Worm (Caenorhabditis elegans) whole organism, late embryonic: Measurements from ENCODE around the gene fip-7.

ENCODE experiments used
- C08G9.2 ChIP-seq: sonication (generic microtip); optimal IDR thresholded peaks from 2 replicates; lab custom pipeline; 2016; ENCODE audit warnings: mild to moderate bottlenecking, missing genetic modification characterization, moderate library complexity, missing compliant biosample characterization
- C38D4.7 ChIP-seq: fragments of 200-800 bp; sonication (Bioruptor generic); optimal IDR thresholded peaks from 2 replicates; lab custom pipeline; 2018; ENCODE audit warnings: mild to moderate bottlenecking, missing genetic modification characterization, moderate library complexity, missing compliant biosample characterization
- F13H6.1 ChIP-seq: sonication (generic microtip); optimal IDR thresholded peaks from 2 replicates; lab custom pipeline; 2016; ENCODE audit warnings: missing genetic modification characterization, missing compliant biosample characterization
- K02D7.2 ChIP-seq: sonication (generic microtip); optimal IDR thresholded peaks from 2 replicates; lab custom pipeline; 2017; ENCODE audit warnings: mild to moderate bottlenecking, missing genetic modification characterization, missing compliant biosample characterization
- T23F11.4 ChIP-seq: fragments of 200-800 bp; sonication (Bioruptor generic); optimal IDR thresholded peaks from 2 replicates; lab custom pipeline; 2018; ENCODE audit warnings: mild to moderate bottlenecking, missing genetic modification characterization, missing compliant biosample characterization
- ahr-1 ChIP-seq: sonication (generic microtip); optimal IDR thresholded peaks from 2 replicates; lab custom pipeline; 2016; ENCODE audit warnings: missing genetic modification characterization, missing compliant biosample characterization
- ceh-14 ChIP-seq: sonication (generic microtip); optimal IDR thresholded peaks from 2 replicates; lab custom pipeline; 2016; ENCODE audit warnings: missing genotype, missing genetic modification characterization, missing compliant biosample characterization
- ceh-18 ChIP-seq: sonication (generic microtip); optimal IDR thresholded peaks from 2 replicates; lab custom pipeline; 2016; ENCODE audit warnings: missing genetic modification characterization, missing compliant biosample characterization
- ceh-19 ChIP-seq: fragments of 200-800 bp; sonication (Bioruptor generic); optimal IDR thresholded peaks from 2 replicates; lab custom pipeline; 2018; ENCODE audit warnings: mild to moderate bottlenecking, missing genetic modification characterization, missing compliant biosample characterization
- ceh-2 ChIP-seq: sonication (generic microtip); optimal IDR thresholded peaks from 2 replicates; lab custom pipeline; 2016; ENCODE audit warnings: missing genotype, missing genetic modification characterization, missing compliant biosample characterization
- ceh-24 ChIP-seq: sonication (generic microtip); optimal IDR thresholded peaks from 2 replicates; lab custom pipeline; 2016; ENCODE audit warnings: mild to moderate bottlenecking, missing genetic modification characterization, missing compliant biosample characterization
- ceh-30 ChIP-seq: fragments of 150-350 bp; optimal IDR thresholded peaks from 2 replicates; lab custom pipeline; 2014; ENCODE audit warnings: missing biosample characterization, missing genetic modification characterization
- ceh-48 ChIP-seq: sonication (generic microtip); optimal IDR thresholded peaks from 2 replicates; lab custom pipeline; 2016; ENCODE audit warnings: missing genetic modification characterization, inconsistent platforms, missing compliant biosample characterization
- ceh-6 ChIP-seq: fragments of 200-800 bp; sonication (Bioruptor generic); optimal IDR thresholded peaks from 2 replicates; lab custom pipeline; 2018; ENCODE audit warnings: mild to moderate bottlenecking, missing genetic modification characterization, missing compliant biosample characterization
- dve-1 ChIP-seq: sonication (generic microtip); optimal IDR thresholded peaks from 2 replicates; lab custom pipeline; 2017; ENCODE audit warnings: antibody characterized with exemption, mild to moderate bottlenecking, missing genetic modification characterization, missing compliant biosample characterization
- elt-2 ChIP-seq: sonication (generic microtip); optimal IDR thresholded peaks from 2 replicates; lab custom pipeline; 2016; ENCODE audit warnings: missing genetic modification reagents, missing genetic modification characterization, missing compliant biosample characterization
- elt-4 ChIP-seq: sonication (generic microtip); optimal IDR thresholded peaks from 2 replicates; lab custom pipeline; 2016; ENCODE audit warnings: missing genetic modification characterization, missing compliant biosample characterization
- eyg-1 ChIP-seq: sonication (generic microtip); optimal IDR thresholded peaks from 2 replicates; lab custom pipeline; 2016; ENCODE audit warnings: missing genotype, missing genetic modification characterization, missing compliant biosample characterization
- fkh-10 ChIP-seq: fragments of 150-350 bp; optimal IDR thresholded peaks from 2 replicates; lab custom pipeline; 2014; ENCODE audit warnings: missing biosample characterization, missing genetic modification reagents, missing genetic modification characterization
- fkh-6 ChIP-seq: sonication (generic microtip); optimal IDR thresholded peaks from 2 replicates; lab custom pipeline; 2016; ENCODE audit warnings: missing genetic modification characterization, missing compliant biosample characterization
- gmeb-2 ChIP-seq: sonication (generic microtip); optimal IDR thresholded peaks from 2 replicates; lab custom pipeline; 2016; ENCODE audit warnings: missing genetic modification characterization, inconsistent platforms, missing compliant biosample characterization
- hlh-15 ChIP-seq: sonication (generic microtip); optimal IDR thresholded peaks from 2 replicates; lab custom pipeline; 2016; ENCODE audit warnings: missing genetic modification characterization, missing compliant biosample characterization
- hlh-30 ChIP-seq: sonication (generic microtip); optimal IDR thresholded peaks from 2 replicates; lab custom pipeline; 2017; ENCODE audit warnings: antibody characterized with exemption, missing genetic modification characterization, missing compliant biosample characterization; ENCODE audit not compliant: insufficient read depth
- hlh-6 ChIP-seq: sonication (generic microtip); optimal IDR thresholded peaks from 2 replicates; lab custom pipeline; 2016; ENCODE audit warnings: missing genotype, missing genetic modification characterization, missing compliant biosample characterization
- lin-11 ChIP-seq: fragments of 200-800 bp; sonication (Bioruptor generic); optimal IDR thresholded peaks from 2 replicates; lab custom pipeline; 2018; ENCODE audit warnings: mild to moderate bottlenecking, missing genetic modification characterization, missing compliant biosample characterization
- madf-2 ChIP-seq: sonication (generic microtip); optimal IDR thresholded peaks from 2 replicates; lab custom pipeline; 2017; ENCODE audit warnings: missing genetic modification characterization, missing compliant biosample characterization
- mec-3 ChIP-seq: sonication (generic microtip); optimal IDR thresholded peaks from 2 replicates; lab custom pipeline; 2016; ENCODE audit warnings: borderline replicate concordance, missing genetic modification characterization, missing compliant biosample characterization
- nfya-1 ChIP-seq: sonication (generic microtip); optimal IDR thresholded peaks from 2 replicates; lab custom pipeline; 2017; ENCODE audit warnings: missing genetic modification characterization, mild to moderate bottlenecking, missing compliant biosample characterization, antibody characterized with exemption, moderate library complexity
- npax-4 ChIP-seq: sonication (generic microtip); optimal IDR thresholded peaks from 2 replicates; lab custom pipeline; 2016; ENCODE audit warnings: missing genetic modification characterization, missing compliant biosample characterization
- odd-2 ChIP-seq: sonication (generic microtip); optimal IDR thresholded peaks from 2 replicates; lab custom pipeline; 2017; ENCODE audit warnings: antibody characterized with exemption, mild to moderate bottlenecking, missing genetic modification characterization, missing compliant biosample characterization
- pag-3 ChIP-seq: sonication (generic microtip); optimal IDR thresholded peaks from 2 replicates; lab custom pipeline; 2016; ENCODE audit warnings: missing compliant biosample characterization, missing genetic modification characterization, borderline replicate concordance
- pha-2 ChIP-seq: sonication (generic microtip); optimal IDR thresholded peaks from 2 replicates; lab custom pipeline; 2017; ENCODE audit warnings: mild to moderate bottlenecking, missing genetic modification characterization, missing compliant biosample characterization
- pha-4 ChIP-seq: fragments of 150-350 bp; optimal IDR thresholded peaks from 2 replicates; lab custom pipeline; 2018; ENCODE audit warnings: missing biosample characterization, missing genetic modification reagents, missing genetic modification characterization
- pros-1 ChIP-seq: fragments of 150-350 bp; optimal IDR thresholded peaks from 2 replicates; lab custom pipeline; 2014; ENCODE audit warnings: missing biosample characterization, missing genetic modification reagents, missing genetic modification characterization
- ref-2 ChIP-seq: sonication (generic microtip); optimal IDR thresholded peaks from 2 replicates; lab custom pipeline; 2016; ENCODE audit warnings: missing genetic modification characterization, missing compliant biosample characterization
- rnt-1 ChIP-seq: sonication (generic microtip); optimal IDR thresholded peaks from 2 replicates; lab custom pipeline; 2016; ENCODE audit warnings: missing genetic modification characterization, missing compliant biosample characterization
- sdc-2 ChIP-seq: sonication (generic microtip); optimal IDR thresholded peaks from 2 replicates; lab custom pipeline; 2016; ENCODE audit warnings: missing genotype, missing genetic modification characterization, missing compliant biosample characterization
- sox-2 ChIP-seq: fragments of 200-800 bp; sonication (Bioruptor generic); IDR thresholded peaks from 2 replicates; pipeline ENCODE4 v1.3.6; 2022; ENCODE audit warnings: missing genetic modification reagents, missing genetic modification characterization, missing compliant biosample characterization
- syd-9 ChIP-seq: sonication (generic microtip); optimal IDR thresholded peaks from 2 replicates; lab custom pipeline; 2016; ENCODE audit warnings: mild to moderate bottlenecking, missing genetic modification characterization, moderate library complexity, missing compliant biosample characterization
- tbx-2 ChIP-seq: sonication (generic microtip); optimal IDR thresholded peaks from 2 replicates; lab custom pipeline; 2016; ENCODE audit warnings: missing genetic modification characterization, missing compliant biosample characterization
- tbx-7 ChIP-seq: sonication (generic microtip); optimal IDR thresholded peaks from 2 replicates; lab custom pipeline; 2016; ENCODE audit warnings: missing genotype, missing genetic modification characterization, missing compliant biosample characterization
- unc-42 ChIP-seq: sonication (generic microtip); optimal IDR thresholded peaks from 2 replicates; lab custom pipeline; 2016; ENCODE audit warnings: missing genotype, missing genetic modification characterization, missing compliant biosample characterization
- unc-55 ChIP-seq: sonication (generic microtip); optimal IDR thresholded peaks from 2 replicates; lab custom pipeline; 2017; ENCODE audit warnings: missing biosample characterization, missing genetic modification reagents, missing genetic modification characterization
- unc-86 ChIP-seq: sonication (generic microtip); optimal IDR thresholded peaks from 2 replicates; lab custom pipeline; 2016; ENCODE audit warnings: missing genetic modification characterization, missing compliant biosample characterization
- ztf-16 ChIP-seq: sonication (generic microtip); optimal IDR thresholded peaks from 2 replicates; lab custom pipeline; 2017; ENCODE audit warnings: missing genetic modification characterization, missing compliant biosample characterization

The fip-7 gene

ce11 chrIV:16657488-16657982 lies 31.5 kb downstream of the fip-7 start:
- TF ChIP-seq nfya-1 (peak; percentile 74), sox-2 (GFP tag; lab: Robert Waterston, UW) (no peak), unc-42 (tag; lab: Kevin White, UChicago) (peak; percentile 71)

ce11 chrIV:16658731-16659130 lies 32.7 kb downstream of the fip-7 start:
- TF ChIP-seq ahr-1 (no peak), lin-11 (no peak), mec-3 (tag; lab: Kevin White, UChicago) (no peak), fkh-10 (GFP tag; lab: Kevin White, UChicago) (no peak), odd-2 (no peak), pha-2 (tag; lab: Kevin White, UChicago) (no peak), ceh-30 (no peak), ceh-19 (no peak)

ce11 chrIV:16659475-16659874 lies 33.5 kb downstream of the fip-7 start:
- TF ChIP-seq ceh-2: no peak
- no peak for TF ChIP-seq hlh-15 (tag; lab: Kevin White, UChicago)
- TF ChIP-seq elt-2: no peak
- TF ChIP-seq madf-2 (tag; lab: Kevin White, UChicago): no peak
- no peak for TF ChIP-seq hlh-30 (tag; lab: Kevin White, UChicago)
- TF ChIP-seq pha-4 (tag; lab: Kevin White, UChicago): no peak
- no peak for TF ChIP-seq pag-3 (tag; lab: Kevin White, UChicago)
- TF ChIP-seq mec-3 (tag; lab: Kevin White, UChicago): no peak
- TF ChIP-seq ceh-6 (GFP tag; lab: Kevin White, UChicago): no peak
- no peak for TF ChIP-seq ceh-24 (tag; lab: Kevin White, UChicago)
- no peak for TF ChIP-seq ceh-30
- TF ChIP-seq eyg-1: no peak
- TF ChIP-seq F13H6.1 (tag; lab: Kevin White, UChicago): no peak
- TF ChIP-seq ztf-16 (tag; lab: Kevin White, UChicago): no peak
- no peak for TF ChIP-seq syd-9 (tag; lab: Kevin White, UChicago)
- TF ChIP-seq ahr-1: no peak
- TF ChIP-seq ceh-14 (tag; lab: Kevin White, UChicago): no peak
- no peak for TF ChIP-seq C38D4.7 (GFP tag; lab: Kevin White, UChicago)
- no peak for TF ChIP-seq lin-11

ce11 chrIV:16663591-16663990 lies 37.6 kb downstream of the fip-7 start:
- no peak for TF ChIP-seq hlh-6 (tag; lab: Kevin White, UChicago)
- no peak for TF ChIP-seq ceh-24 (tag; lab: Kevin White, UChicago)
- no peak for TF ChIP-seq elt-4
- peak; percentile 6 for TF ChIP-seq elt-2
- TF ChIP-seq unc-55: no peak
- no peak for TF ChIP-seq pag-3 (tag; lab: Kevin White, UChicago)
- no peak for TF ChIP-seq sdc-2 (tag; lab: Kevin White, UChicago)
- TF ChIP-seq tbx-2 (tag; lab: Kevin White, UChicago): peak; percentile 67
- no peak for TF ChIP-seq K02D7.2
- TF ChIP-seq tbx-7: no peak
- TF ChIP-seq pros-1 (tag; lab: Kevin White, UChicago): no peak
- no peak for TF ChIP-seq hlh-30 (tag; lab: Kevin White, UChicago)
- TF ChIP-seq ceh-48: no peak
- TF ChIP-seq npax-4 (tag; lab: Kevin White, UChicago): no peak
- TF ChIP-seq madf-2 (tag; lab: Kevin White, UChicago): no peak
- TF ChIP-seq eyg-1: no peak
- peak; percentile 64 for TF ChIP-seq ceh-14 (tag; lab: Kevin White, UChicago)
- TF ChIP-seq nfya-1: peak; percentile 60
- TF ChIP-seq syd-9 (tag; lab: Kevin White, UChicago): no peak
- TF ChIP-seq ceh-2: no peak
- no peak for TF ChIP-seq unc-86
- TF ChIP-seq C08G9.2 (tag; lab: Kevin White, UChicago): no peak
- no peak for TF ChIP-seq T23F11.4
- TF ChIP-seq ceh-6 (GFP tag; lab: Kevin White, UChicago): no peak
- no peak for TF ChIP-seq sox-2 (GFP tag; lab: Robert Waterston, UW)
- no peak for TF ChIP-seq ref-2 (tag; lab: Kevin White, UChicago)
- no peak for TF ChIP-seq rnt-1 (tag; lab: Kevin White, UChicago)
- no peak for TF ChIP-seq ahr-1
- TF ChIP-seq ceh-18 (tag; lab: Kevin White, UChicago): peak; percentile 55
- TF ChIP-seq fkh-6 (tag; lab: Kevin White, UChicago): no peak
- TF ChIP-seq dve-1: peak; percentile 8
- peak; percentile 27 for TF ChIP-seq unc-42 (tag; lab: Kevin White, UChicago)
- no peak for TF ChIP-seq gmeb-2
- TF ChIP-seq C38D4.7 (GFP tag; lab: Kevin White, UChicago): no peak
